Worm (Caenorhabditis elegans): ENCODE measurements around the gene try-12.
A peak's percentile ranks its signal among the peaks of the same experiment; 100 is the strongest.

- TF ChIP-seq nhr-11 (tag; optimal IDR thresholded peaks at IDR 0.05) = no peak
- TF ChIP-seq egl-27 (tag; optimal IDR thresholded peaks at IDR 0.05) = no peak
- no peak for TF ChIP-seq unc-62 (GFP tag; optimal IDR thresholded peaks at IDR 0.05)
- no peak for TF ChIP-seq alr-1 (tag; optimal IDR thresholded peaks at IDR 0.05; ENCODE audit: borderline replicate concordance)
- TF ChIP-seq rnt-1 (tag; optimal IDR thresholded peaks at IDR 0.05) = no peak
- TF ChIP-seq nhr-76 (tag; optimal IDR thresholded peaks at IDR 0.05) = no peak
- no peak for TF ChIP-seq fkh-10 (GFP tag; optimal IDR thresholded peaks at IDR 0.05)
- TF ChIP-seq ceh-90 (tag; optimal IDR thresholded peaks at IDR 0.05) = no peak
- TF ChIP-seq ztf-11 (tag; optimal IDR thresholded peaks at IDR 0.05) = no peak
- TF ChIP-seq tlp-1 (tag; optimal IDR thresholded peaks at IDR 0.05) = no peak
- TF ChIP-seq mep-1 (tag; optimal IDR thresholded peaks at IDR 0.05) = no peak
- TF ChIP-seq elt-3 (tag; optimal IDR thresholded peaks at IDR 0.05) = peak in 1 of 6 experiments; percentile 33
- TF ChIP-seq tbx-2 (tag; optimal IDR thresholded peaks at IDR 0.05) = no peak
These were observed 32.0 kb upstream of the try-12 start, which contains the start of gene srw-67 for ce11 chrV:7417018-7417716.
